Worm (Caenorhabditis elegans): ENCODE measurements around the gene F22B7.9.

DNA sequence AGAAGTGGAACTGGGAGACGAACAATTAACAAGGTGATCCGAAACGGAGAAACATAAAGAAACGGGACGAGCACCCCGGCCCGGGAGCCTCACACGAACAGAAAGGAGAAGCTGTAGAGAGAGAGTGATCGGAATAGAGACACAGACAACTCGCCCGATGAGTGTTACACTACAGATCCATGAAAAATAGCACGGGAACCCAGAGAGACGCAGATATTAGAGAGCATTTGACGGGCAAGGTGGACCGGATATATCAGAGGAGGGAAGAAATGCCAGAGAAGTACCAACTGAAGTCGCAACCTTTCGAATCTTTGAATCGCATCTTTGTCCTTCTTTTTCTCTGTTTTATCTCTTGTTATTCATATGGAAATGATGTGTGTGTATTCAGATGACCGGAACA is 30.7 kb upstream of the F22B7.9 start, which contains the start of gene anmt-1:
- no peak for TF ChIP-seq hlh-6 (tag; optimal IDR thresholded peaks at IDR 0.05)
- TF ChIP-seq pqm-1 (tag; optimal IDR thresholded peaks at IDR 0.05) = no peak
- no peak for TF ChIP-seq syd-9 (tag; optimal IDR thresholded peaks at IDR 0.05)
- TF ChIP-seq dve-1 (tag; optimal IDR thresholded peaks at IDR 0.05) = no peak
- TF ChIP-seq dmd-4 (tag; optimal IDR thresholded peaks at IDR 0.05; ENCODE audit: borderline replicate concordance) = no peak

All from whole organism, late embryonic.